Worm (Caenorhabditis elegans): ENCODE measurements around the gene srw-69.
A peak's percentile ranks its signal among the peaks of the same experiment; 100 is the strongest.

Gene srw-69

ce11 chrV:7428880-7429279 is at the start of gene srw-69:
Gene srw-69 (minus strand): TSS chrV:7428980.
- TF ChIP-seq flt-1 (GFP tag; IDR thresholded peaks at IDR 0.05) (no peak), ref-1 (GFP tag; conservative IDR thresholded peaks at IDR 0.05) (no peak), ztf-29 (GFP tag; IDR thresholded peaks at IDR 0.05) (no peak), ztf-23 (GFP tag; IDR thresholded peaks at IDR 0.05) (no peak), med-1 (GFP tag; optimal IDR thresholded peaks at IDR 0.05; ENCODE audit: insufficient read depth) (no peak), tab-1 (GFP tag; IDR thresholded peaks at IDR 0.05) (no peak), T22C8.4 (GFP tag; IDR thresholded peaks at IDR 0.05) (no peak), cog-1 (tag; optimal IDR thresholded peaks at IDR 0.05) (no peak)

DNA sequence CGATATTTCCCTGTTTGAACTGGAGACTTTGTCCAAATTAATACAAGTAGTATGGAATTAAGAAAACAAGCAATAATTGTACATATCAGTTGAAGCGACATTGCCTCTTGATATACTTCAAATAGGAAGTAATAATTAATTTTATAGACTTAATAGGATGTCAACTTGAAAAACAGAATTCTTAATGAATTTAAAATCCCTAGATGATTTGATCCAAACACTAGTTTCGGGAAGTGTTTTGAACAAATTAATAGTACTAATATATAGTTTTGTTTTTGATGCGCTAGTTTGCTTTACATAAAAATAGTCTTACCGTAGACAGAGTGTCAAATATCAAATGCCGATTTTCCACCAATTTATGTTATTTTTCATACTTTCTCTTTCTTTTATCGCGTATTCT is 49.6 kb upstream of the srw-69 start, which contains the start of gene str-190:
str-190 (minus strand) TSS at position 101 of the 400 bp plus-strand sequence.
- TF ChIP-seq med-1 (GFP tag; optimal IDR thresholded peaks at IDR 0.05; ENCODE audit: insufficient read depth) (no peak), flt-1 (GFP tag; IDR thresholded peaks at IDR 0.05) (no peak), ztf-23 (GFP tag; IDR thresholded peaks at IDR 0.05) (no peak), ref-1 (GFP tag; conservative IDR thresholded peaks at IDR 0.05) (no peak), ztf-29 (GFP tag; IDR thresholded peaks at IDR 0.05) (no peak), T22C8.4 (GFP tag; IDR thresholded peaks at IDR 0.05) (no peak), tab-1 (GFP tag; IDR thresholded peaks at IDR 0.05) (no peak), klf-2 (GFP tag; conservative IDR thresholded peaks at IDR 0.05) (no peak), cog-1 (tag; optimal IDR thresholded peaks at IDR 0.05) (no peak)

- TF ChIP-seq klf-2 (GFP tag; conservative IDR thresholded peaks at IDR 0.05): no peak
- TF ChIP-seq tab-1 (GFP tag; IDR thresholded peaks at IDR 0.05): no peak
- no peak for TF ChIP-seq med-1 (GFP tag; optimal IDR thresholded peaks at IDR 0.05; ENCODE audit: insufficient read depth)
Observed at ce11 chrV:7476766-7477165, 48.0 kb upstream of the srw-69 start, which contains the start of gene srh-125. Gene srh-125 (minus strand): TSS chrV:7476866.

DNA sequence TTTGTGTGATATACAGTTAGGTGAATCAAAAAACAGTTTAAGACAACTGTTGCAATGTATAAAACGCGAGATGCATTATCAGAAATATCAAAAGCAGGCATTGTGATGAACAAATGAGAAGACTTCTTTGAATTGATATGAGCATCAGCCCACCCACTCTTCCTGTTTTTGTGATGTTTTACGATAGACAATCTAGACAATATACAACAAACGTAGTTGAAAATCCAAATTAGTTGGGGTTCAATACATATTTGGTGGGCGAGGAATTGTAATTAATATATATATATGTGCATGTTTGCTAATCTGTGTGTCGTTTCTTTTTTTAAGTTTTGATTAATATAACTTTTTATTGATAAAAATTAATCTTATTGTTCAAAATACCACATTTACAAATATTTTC is 44.0 kb upstream of the srw-69 start, which contains the start of gene str-28:
str-28 (minus strand) TSS at position 101 of the 400 bp plus-strand sequence.
- no peak for TF ChIP-seq med-1 (GFP tag; optimal IDR thresholded peaks at IDR 0.05; ENCODE audit: insufficient read depth)
- TF ChIP-seq ztf-29 (GFP tag; IDR thresholded peaks at IDR 0.05): no peak
- TF ChIP-seq ztf-23 (GFP tag; IDR thresholded peaks at IDR 0.05): no peak
- TF ChIP-seq flt-1 (GFP tag; IDR thresholded peaks at IDR 0.05): no peak
- no peak for TF ChIP-seq ref-1 (GFP tag; conservative IDR thresholded peaks at IDR 0.05)
- no peak for TF ChIP-seq klf-2 (GFP tag; conservative IDR thresholded peaks at IDR 0.05)
- TF ChIP-seq tab-1 (GFP tag; IDR thresholded peaks at IDR 0.05): no peak
- TF ChIP-seq T22C8.4 (GFP tag; IDR thresholded peaks at IDR 0.05): no peak
- no peak for TF ChIP-seq cog-1 (tag; optimal IDR thresholded peaks at IDR 0.05)

DNA sequence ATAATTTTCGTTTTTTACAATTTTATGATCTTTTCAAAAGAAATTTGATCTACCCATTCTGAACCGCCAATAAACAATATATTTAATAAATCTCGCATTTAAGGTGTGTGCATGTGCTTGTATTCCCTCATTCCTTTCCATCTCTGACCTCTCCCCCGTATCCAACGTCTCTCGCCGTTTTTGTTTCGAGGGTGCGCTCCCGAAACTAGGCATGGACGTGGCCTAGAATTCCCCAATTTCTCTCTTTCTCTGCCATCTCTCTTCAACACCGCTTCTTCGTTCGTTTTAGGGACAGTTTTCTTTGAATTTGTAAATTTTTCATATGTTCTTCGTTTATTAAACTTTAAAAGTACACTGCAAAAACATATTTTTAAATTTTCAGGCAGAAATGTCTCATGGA is 36.7 kb upstream of the srw-69 start, which contains the start of gene F25E5.1:
F25E5.1 (plus strand) TSS at position 376 of the 400 bp plus-strand sequence.
- TF ChIP-seq ztf-23 (GFP tag; IDR thresholded peaks at IDR 0.05) (0 out of 2 replicates have a peak, but pooled peaks have one; percentile 57), cog-1 (tag; optimal IDR thresholded peaks at IDR 0.05) (peak; percentile 27), T22C8.4 (GFP tag; IDR thresholded peaks at IDR 0.05) (no peak)

- TF ChIP-seq ztf-29 (GFP tag; IDR thresholded peaks at IDR 0.05): no peak
- no peak for TF ChIP-seq med-1 (GFP tag; optimal IDR thresholded peaks at IDR 0.05; ENCODE audit: insufficient read depth)
- no peak for TF ChIP-seq T22C8.4 (GFP tag; IDR thresholded peaks at IDR 0.05)
- no peak for TF ChIP-seq flt-1 (GFP tag; IDR thresholded peaks at IDR 0.05)
- TF ChIP-seq tab-1 (GFP tag; IDR thresholded peaks at IDR 0.05): no peak
- TF ChIP-seq cog-1 (tag; optimal IDR thresholded peaks at IDR 0.05): no peak
- TF ChIP-seq ztf-23 (GFP tag; IDR thresholded peaks at IDR 0.05): no peak
- TF ChIP-seq klf-2 (GFP tag; conservative IDR thresholded peaks at IDR 0.05): no peak
- no peak for TF ChIP-seq ref-1 (GFP tag; conservative IDR thresholded peaks at IDR 0.05)
Observed at ce11 chrV:7464696-7465095, 35.9 kb upstream of the srw-69 start, which contains the start of gene srh-89. Gene srh-89 (minus strand): TSS chrV:7464796.

DNA sequence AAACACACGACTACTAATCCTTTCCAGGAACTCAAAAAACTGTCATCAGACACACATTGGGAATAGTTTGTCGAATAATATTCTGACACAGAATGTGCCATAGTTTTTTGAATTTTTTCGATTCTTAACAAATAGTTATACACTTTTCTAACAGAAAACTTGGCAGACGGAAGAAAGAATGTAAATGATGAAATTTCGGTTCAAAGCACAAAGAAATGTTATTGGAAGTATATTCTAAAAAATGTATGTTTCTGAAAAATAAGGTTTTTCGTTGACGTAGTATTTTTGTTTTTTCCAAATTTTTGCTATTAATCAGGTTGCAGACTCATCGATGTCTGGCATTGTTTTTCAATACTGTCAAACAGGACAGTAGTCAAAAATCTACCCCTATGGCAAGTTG is 32.1 kb upstream of the srw-69 start, which contains the start of gene srh-92:
srh-92 (minus strand) TSS at position 101 of the 400 bp plus-strand sequence.
- TF ChIP-seq klf-2 (GFP tag; conservative IDR thresholded peaks at IDR 0.05) (no peak), flt-1 (GFP tag; IDR thresholded peaks at IDR 0.05) (no peak), cog-1 (tag; optimal IDR thresholded peaks at IDR 0.05) (no peak), tab-1 (GFP tag; IDR thresholded peaks at IDR 0.05) (no peak), T22C8.4 (GFP tag; IDR thresholded peaks at IDR 0.05) (no peak), ztf-29 (GFP tag; IDR thresholded peaks at IDR 0.05) (no peak), ztf-23 (GFP tag; IDR thresholded peaks at IDR 0.05) (no peak), ref-1 (GFP tag; conservative IDR thresholded peaks at IDR 0.05) (no peak), med-1 (GFP tag; optimal IDR thresholded peaks at IDR 0.05; ENCODE audit: insufficient read depth) (no peak)

DNA sequence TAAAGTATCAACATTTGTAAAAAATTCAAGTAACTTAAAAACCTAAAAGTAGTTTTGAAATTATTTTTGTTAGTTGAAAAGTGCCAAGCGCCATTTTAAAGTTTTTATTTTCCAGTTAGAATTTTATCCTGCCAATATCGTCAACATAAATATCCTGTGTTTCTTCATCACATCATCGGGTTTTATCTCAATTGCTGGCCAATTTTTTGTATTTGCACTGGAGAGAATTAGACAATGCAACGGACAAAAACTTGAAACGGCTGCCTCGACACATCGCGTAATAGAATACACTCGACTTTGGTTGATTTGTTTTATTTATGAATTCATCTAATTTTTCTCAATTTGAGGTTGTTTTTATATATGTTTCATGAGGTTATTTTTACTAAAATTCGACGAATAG is 26.2 kb upstream of the srw-69 start, which contains the start of gene F25E5.2:
F25E5.2 (plus strand) TSS at position 301 of the 400 bp plus-strand sequence.
- TF ChIP-seq cog-1 (tag; optimal IDR thresholded peaks at IDR 0.05) (no peak), med-1 (GFP tag; optimal IDR thresholded peaks at IDR 0.05; ENCODE audit: insufficient read depth) (no peak), ztf-23 (GFP tag; IDR thresholded peaks at IDR 0.05) (no peak), T22C8.4 (GFP tag; IDR thresholded peaks at IDR 0.05) (no peak), tab-1 (GFP tag; IDR thresholded peaks at IDR 0.05) (no peak), klf-2 (GFP tag; conservative IDR thresholded peaks at IDR 0.05) (no peak), ref-1 (GFP tag; conservative IDR thresholded peaks at IDR 0.05) (no peak), ztf-29 (GFP tag; IDR thresholded peaks at IDR 0.05) (no peak), flt-1 (GFP tag; IDR thresholded peaks at IDR 0.05) (no peak)

DNA sequence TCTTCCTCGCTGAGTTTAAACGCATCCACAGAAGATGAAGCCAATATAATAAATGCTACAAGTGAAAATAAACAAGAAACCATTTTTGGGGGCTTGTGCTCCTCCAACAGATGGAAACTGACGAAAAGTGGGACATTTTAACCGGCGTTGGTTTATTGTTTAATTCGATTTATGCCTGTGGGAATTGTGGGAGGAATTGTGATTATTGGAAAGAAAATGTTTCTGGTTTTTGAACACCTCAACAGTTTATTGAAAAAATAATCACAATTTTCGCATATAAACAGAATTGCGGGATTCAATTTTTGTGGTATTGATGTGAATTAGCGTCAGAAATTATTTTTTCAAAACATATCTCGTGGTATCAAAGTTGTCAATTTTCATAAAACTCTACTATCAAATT is 25.5 kb upstream of the srw-69 start, which contains the start of gene try-8:
try-8 (minus strand) TSS at position 101 of the 400 bp plus-strand sequence.
- TF ChIP-seq tab-1 (GFP tag; IDR thresholded peaks at IDR 0.05): no peak
- no peak for TF ChIP-seq med-1 (GFP tag; optimal IDR thresholded peaks at IDR 0.05; ENCODE audit: insufficient read depth)
- TF ChIP-seq T22C8.4 (GFP tag; IDR thresholded peaks at IDR 0.05): no peak
- TF ChIP-seq ztf-29 (GFP tag; IDR thresholded peaks at IDR 0.05): no peak

DNA sequence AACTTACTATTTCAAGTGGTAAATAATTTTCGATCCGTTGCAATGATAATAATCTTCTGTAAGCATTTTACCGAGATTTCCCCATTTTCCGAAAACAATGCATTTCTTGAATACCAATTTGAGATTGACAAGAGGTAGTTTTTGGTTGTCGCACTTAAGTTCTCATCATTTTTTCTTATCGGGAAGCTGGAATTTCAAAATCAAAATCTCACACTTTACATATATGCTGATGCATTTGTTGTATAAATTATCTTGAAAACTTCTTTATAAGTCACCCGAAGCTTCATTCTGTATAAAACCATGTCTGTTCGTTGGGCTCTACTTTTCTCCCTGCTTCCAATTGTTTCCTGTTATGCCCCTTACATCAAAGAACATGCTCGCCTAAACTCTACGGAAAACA is 22.6 kb upstream of the srw-69 start, which contains the start of gene try-11:
try-11 (plus strand) TSS at position 301 of the 400 bp plus-strand sequence.
- no peak for TF ChIP-seq med-1 (GFP tag; optimal IDR thresholded peaks at IDR 0.05; ENCODE audit: insufficient read depth)
